Worm (Caenorhabditis elegans) whole organism, midembryonic: ENCODE results near the gene D1005.5.

Experiments
- T22C8.4 ChIP-seq: fragments of 200-800 bp; sonication (Bioruptor generic); IDR thresholded peaks from 2 replicates; pipeline ENCODE4 v1.3.6; 2022; ENCODE audit warnings: missing genetic modification characterization, missing compliant biosample characterization
- cog-1 ChIP-seq: sonication (generic microtip); optimal IDR thresholded peaks from 2 replicates; lab custom pipeline; 2016; ENCODE audit warnings: missing genetic modification characterization, missing compliant biosample characterization
- flt-1 ChIP-seq: fragments of 200-800 bp; sonication (Bioruptor generic); IDR thresholded peaks from 2 replicates; pipeline ENCODE4 v1.3.6; 2022; ENCODE audit warnings: missing genetic modification characterization, missing compliant biosample characterization
- klf-2 ChIP-seq: fragments of 200-800 bp; sonication (Bioruptor generic); conservative IDR thresholded peaks from 2 replicates; pipeline ENCODE4 v1.3.6; 2022; ENCODE audit warnings: missing genetic modification reagents, missing genetic modification characterization, missing compliant biosample characterization
- med-1 ChIP-seq: sonication (generic microtip); optimal IDR thresholded peaks from 2 replicates; lab custom pipeline; 2017; ENCODE audit warnings: missing genetic modification characterization, mild to moderate bottlenecking, missing compliant biosample characterization, antibody characterized with exemption, missing genetic modification reagents; ENCODE audit not compliant: insufficient read depth
- ref-1 ChIP-seq: fragments of 200-800 bp; sonication (Bioruptor generic); conservative IDR thresholded peaks from 2 replicates; pipeline ENCODE4 v1.3.6; 2022; ENCODE audit warnings: missing genetic modification reagents, missing genetic modification characterization, missing compliant biosample characterization
- tab-1 ChIP-seq: fragments of 200-800 bp; sonication (Bioruptor generic); IDR thresholded peaks from 2 replicates; pipeline ENCODE4 v1.3.6; 2022; ENCODE audit warnings: missing genetic modification characterization, missing compliant biosample characterization
- ztf-23 ChIP-seq: fragments of 200-800 bp; sonication (Bioruptor generic); IDR thresholded peaks from 2 replicates; pipeline ENCODE4 v1.3.6; 2022; ENCODE audit warnings: missing genetic modification reagents, missing genetic modification characterization, missing compliant biosample characterization
- ztf-29 ChIP-seq: fragments of 200-800 bp; sonication (Bioruptor generic); IDR thresholded peaks from 2 replicates; pipeline ENCODE4 v1.3.6; 2022; ENCODE audit warnings: missing genetic modification reagents, missing genetic modification characterization, missing compliant biosample characterization

The D1005.5 gene

ce11 chrX:1472880-1473279 is at the start of gene D1005.5:
D1005.5 (minus strand) TSS chrX:1472980.
- no peak for TF ChIP-seq cog-1 (tag; lab: Kevin White, UChicago)
- TF ChIP-seq ref-1 (GFP tag; lab: Robert Waterston, UW) = no peak

- TF ChIP-seq ref-1 (GFP tag; lab: Robert Waterston, UW) (no peak), klf-2 (GFP tag; lab: Robert Waterston, UW) (no peak), flt-1 (GFP tag; lab: Robert Waterston, UW) (no peak), tab-1 (GFP tag; lab: Robert Waterston, UW) (no peak), T22C8.4 (GFP tag; lab: Robert Waterston, UW) (no peak), cog-1 (tag; lab: Kevin White, UChicago) (no peak), med-1 (no peak), ztf-29 (GFP tag; lab: Robert Waterston, UW) (no peak), ztf-23 (GFP tag; lab: Robert Waterston, UW) (no peak)
Measured at ce11 chrX:1522068-1522467, 49.3 kb upstream of the D1005.5 start.

ce11 chrX:1521387-1521786 is 48.6 kb upstream of the D1005.5 start, which contains the start of gene toca-1:
toca-1 (minus strand) TSS chrX:1521487.
- TF ChIP-seq klf-2 (GFP tag; lab: Robert Waterston, UW) (no peak), flt-1 (GFP tag; lab: Robert Waterston, UW) (no peak), ref-1 (GFP tag; lab: Robert Waterston, UW) (no peak), med-1 (no peak), ztf-29 (GFP tag; lab: Robert Waterston, UW) (no peak), cog-1 (tag; lab: Kevin White, UChicago) (no peak), tab-1 (GFP tag; lab: Robert Waterston, UW) (no peak), ztf-23 (GFP tag; lab: Robert Waterston, UW) (no peak), T22C8.4 (GFP tag; lab: Robert Waterston, UW) (no peak)

- TF ChIP-seq flt-1 (GFP tag; lab: Robert Waterston, UW) = 0 out of 2 replicates have a peak, but pooled peaks have one; percentile 45
- no peak for TF ChIP-seq ztf-23 (GFP tag; lab: Robert Waterston, UW)
Measured at ce11 chrX:1517519-1517918, 44.7 kb upstream of the D1005.5 start.

- TF ChIP-seq cog-1 (tag; lab: Kevin White, UChicago) = no peak
- no peak for TF ChIP-seq ref-1 (GFP tag; lab: Robert Waterston, UW)
- TF ChIP-seq ztf-29 (GFP tag; lab: Robert Waterston, UW) = no peak
- TF ChIP-seq med-1 = no peak
- no peak for TF ChIP-seq ztf-23 (GFP tag; lab: Robert Waterston, UW)
- TF ChIP-seq klf-2 (GFP tag; lab: Robert Waterston, UW) = no peak
- TF ChIP-seq T22C8.4 (GFP tag; lab: Robert Waterston, UW) = no peak
- TF ChIP-seq tab-1 (GFP tag; lab: Robert Waterston, UW) = no peak
- TF ChIP-seq flt-1 (GFP tag; lab: Robert Waterston, UW) = no peak
Measured at ce11 chrX:1516574-1516973, 43.8 kb upstream of the D1005.5 start.

ce11 chrX:1513153-1513552 is 40.4 kb upstream of the D1005.5 start:
- TF ChIP-seq T22C8.4 (GFP tag; lab: Robert Waterston, UW) (no peak), klf-2 (GFP tag; lab: Robert Waterston, UW) (no peak), flt-1 (GFP tag; lab: Robert Waterston, UW) (no peak), cog-1 (tag; lab: Kevin White, UChicago) (no peak), tab-1 (GFP tag; lab: Robert Waterston, UW) (no peak), ref-1 (GFP tag; lab: Robert Waterston, UW) (no peak), med-1 (no peak), ztf-23 (GFP tag; lab: Robert Waterston, UW) (no peak), ztf-29 (GFP tag; lab: Robert Waterston, UW) (no peak)

ce11 chrX:1512307-1512706 is 39.5 kb upstream of the D1005.5 start:
- TF ChIP-seq klf-2 (GFP tag; lab: Robert Waterston, UW) (no peak), T22C8.4 (GFP tag; lab: Robert Waterston, UW) (no peak)

ce11 chrX:1504529-1505080 is 31.8 kb upstream of the D1005.5 start:
- TF ChIP-seq klf-2 (GFP tag; lab: Robert Waterston, UW) (no peak), tab-1 (GFP tag; lab: Robert Waterston, UW) (no peak), cog-1 (tag; lab: Kevin White, UChicago) (no peak), ztf-23 (GFP tag; lab: Robert Waterston, UW) (no peak), med-1 (no peak), T22C8.4 (GFP tag; lab: Robert Waterston, UW) (no peak), ztf-29 (GFP tag; lab: Robert Waterston, UW) (no peak), ref-1 (GFP tag; lab: Robert Waterston, UW) (no peak)

- TF ChIP-seq T22C8.4 (GFP tag; lab: Robert Waterston, UW) (no peak), ztf-23 (GFP tag; lab: Robert Waterston, UW) (no peak), tab-1 (GFP tag; lab: Robert Waterston, UW) (no peak), ref-1 (GFP tag; lab: Robert Waterston, UW) (no peak), ztf-29 (GFP tag; lab: Robert Waterston, UW) (no peak), med-1 (no peak), cog-1 (tag; lab: Kevin White, UChicago) (no peak)
Measured at ce11 chrX:1503698-1504501, 31.1 kb upstream of the D1005.5 start.
